Fruit fly (Drosophila melanogaster) whole organism, embryonic: ENCODE measurements around the gene CG17562.

Experiments
- BEAF-32 ChIP-seq: fragments of 200-800 bp; sonication (Bioruptor generic); optimal IDR thresholded peaks from 3 replicates; lab custom pipeline; 2017; ENCODE audit warnings: missing biosample characterization, missing genetic modification characterization, mild to moderate bottlenecking, moderate library complexity, missing genetic modification reagents
- CG11560 ChIP-seq: fragments of 200-800 bp; sonication (Bioruptor generic); IDR thresholded peaks from 3 replicates; pipeline ENCODE4 v1.3.6; 2022; ENCODE audit warnings: missing biosample characterization, missing genetic modification characterization
- CG12155 ChIP-seq: fragments of 200-800 bp; sonication (Bioruptor generic); optimal IDR thresholded peaks from 3 replicates; lab custom pipeline; 2016; ENCODE audit warnings: missing biosample characterization, missing genetic modification characterization
- CG13775 ChIP-seq: fragments of 200-800 bp; sonication (Bioruptor generic); optimal IDR thresholded peaks from 3 replicates; lab custom pipeline; 2017; ENCODE audit warnings: missing biosample characterization, mild to moderate bottlenecking, missing genetic modification characterization
- CG16813 ChIP-seq: fragments of 200-800 bp; sonication (Bioruptor generic); IDR thresholded peaks from 3 replicates; pipeline ENCODE4 v1.3.6; 2022; ENCODE audit warnings: missing biosample characterization, missing genetic modification characterization; ENCODE audit not compliant: partially characterized antibody
- CG17612 ChIP-seq: fragments of 200-800 bp; sonication (Bioruptor generic); IDR thresholded peaks from 2 replicates; pipeline ENCODE4 v1.3.6; 2022; ENCODE audit warnings: missing biosample characterization, missing genetic modification characterization
- CG2199 ChIP-seq: fragments of 200-800 bp; sonication (Bioruptor generic); IDR thresholded peaks from 3 replicates; pipeline ENCODE4 v1.3.6; 2022; ENCODE audit warnings: missing biosample characterization, missing genetic modification characterization
- CG32767 ChIP-seq: fragments of 200-800 bp; sonication (Bioruptor generic); IDR thresholded peaks from 2 replicates; pipeline ENCODE4 v1.3.6; 2022; ENCODE audit warnings: missing biosample characterization, missing genetic modification characterization
- CG33213 ChIP-seq: fragments of 200-800 bp; sonication (Bioruptor generic); optimal IDR thresholded peaks from 3 replicates; lab custom pipeline; 2016; ENCODE audit warnings: missing biosample characterization, missing genetic modification characterization
- CG34422 ChIP-seq: fragments of 200-800 bp; sonication (Bioruptor generic); IDR thresholded peaks from 3 replicates; pipeline ENCODE4 v1.3.6; 2022; ENCODE audit warnings: missing biosample characterization, missing genetic modification characterization
- CG5245 ChIP-seq: fragments of 200-800 bp; sonication (Bioruptor generic); optimal IDR thresholded peaks from 3 replicates; lab custom pipeline; 2016; ENCODE audit warnings: missing biosample characterization, missing genetic modification characterization
- CG6813 ChIP-seq: fragments of 200-800 bp; sonication (Bioruptor generic); optimal IDR thresholded peaks from 2 replicates; lab custom pipeline; 2017; ENCODE audit warnings: missing biosample characterization, missing genetic modification characterization, mild to moderate bottlenecking, moderate library complexity, missing genetic modification reagents
- CG8290 ChIP-seq, 3 experiments: fragments of 200-800 bp; sonication (Bioruptor generic); optimal IDR thresholded peaks; 2 replicates each; lab custom pipeline; 2016 to 2019; ENCODE audit warnings: missing biosample characterization in 3 of 3, missing genetic modification characterization in 3 of 3, mild to moderate bottlenecking in 2 of 3, moderate library complexity in 1 of 3
- CG8359 ChIP-seq: fragments of 200-800 bp; sonication (Bioruptor generic); optimal IDR thresholded peaks from 2 replicates; lab custom pipeline; 2017; ENCODE audit warnings: missing biosample characterization, mild to moderate bottlenecking, missing genetic modification characterization, borderline replicate concordance
- CG9215 ChIP-seq: fragments of 200-800 bp; sonication (Bioruptor generic); IDR thresholded peaks from 2 replicates; pipeline ENCODE4 v1.3.6; 2022; ENCODE audit warnings: missing biosample characterization, missing genetic modification characterization
- Chrac-16 ChIP-seq: fragments of 200-800 bp; sonication (Bioruptor generic); optimal IDR thresholded peaks from 3 replicates; lab custom pipeline; 2016; ENCODE audit warnings: missing biosample characterization, missing genetic modification characterization
- Ets97D ChIP-seq: fragments of 200-800 bp; sonication (Bioruptor generic); optimal IDR thresholded peaks from 3 replicates; lab custom pipeline; 2016; ENCODE audit warnings: missing biosample characterization, missing genetic modification characterization
- GATAe ChIP-seq: fragments of 200-800 bp; sonication (Bioruptor generic); conservative IDR thresholded peaks from 2 replicates; pipeline ENCODE4 v1.3.6; 2022; ENCODE audit warnings: missing biosample characterization, missing genetic modification characterization
- HmgD ChIP-seq: fragments of 200-800 bp; sonication (Bioruptor generic); optimal IDR thresholded peaks from 3 replicates; lab custom pipeline; 2016; ENCODE audit warnings: missing biosample characterization, missing genetic modification characterization
- Hr39 ChIP-seq: fragments of >200 bp; optimal IDR thresholded peaks from 2 replicates; lab custom pipeline; 2017
- Lim3 ChIP-seq: fragments of 200-800 bp; sonication (Bioruptor generic); IDR thresholded peaks from 2 replicates; pipeline ENCODE4 v1.3.6; 2022; ENCODE audit warnings: missing biosample characterization, missing genetic modification characterization
- MBD-R2 ChIP-seq: fragments of 200-800 bp; sonication (Bioruptor generic); IDR thresholded peaks from 2 replicates; pipeline ENCODE4 v1.3.6; 2022; ENCODE audit warnings: missing biosample characterization, missing genetic modification characterization
- Med ChIP-seq: fragments of 200-800 bp; sonication (Bioruptor generic); peaks from one replicate; lab custom pipeline; 2016; ENCODE audit warnings: missing biosample characterization, missing genetic modification characterization, mild to moderate bottlenecking, inconsistent platforms, moderate library complexity
- Myb ChIP-seq: fragments of 200-800 bp; sonication (Bioruptor generic); optimal IDR thresholded peaks from 2 replicates; lab custom pipeline; 2016; ENCODE audit warnings: missing biosample characterization, missing genetic modification characterization
- NFAT ChIP-seq: fragments of 200-800 bp; sonication (Bioruptor generic); IDR thresholded peaks from 2 replicates; pipeline ENCODE4 v1.3.6; 2022; ENCODE audit warnings: missing biosample characterization, missing genetic modification characterization
- Oaz ChIP-seq: fragments of 200-800 bp; sonication (Bioruptor generic); IDR thresholded peaks from 2 replicates; pipeline ENCODE4 v1.3.6; 2022; ENCODE audit warnings: missing biosample characterization, missing genetic modification characterization
- Scr ChIP-seq: fragments of 200-800 bp; sonication (Bioruptor generic); IDR thresholded peaks from 2 replicates; pipeline ENCODE4 v1.3.6; 2022; ENCODE audit warnings: missing biosample characterization, missing genetic modification characterization; ENCODE audit not compliant: partially characterized antibody
- Sry-δ ChIP-seq: fragments of 200-800 bp; sonication (Bioruptor generic); optimal IDR thresholded peaks from 2 replicates; lab custom pipeline; 2016; ENCODE audit warnings: missing biosample characterization, missing genetic modification characterization
- Taf1 ChIP-seq: fragments of 200-800 bp; sonication (Bioruptor generic); IDR thresholded peaks from 2 replicates; pipeline ENCODE4 v1.3.6; 2022; ENCODE audit warnings: missing biosample characterization, missing genetic modification characterization
- Tbp ChIP-seq: fragments of >200 bp; optimal IDR thresholded peaks from 2 replicates; lab custom pipeline; 2018; ENCODE audit warnings: missing biosample characterization, missing genetic modification characterization
- Vsx1 ChIP-seq: fragments of 200-800 bp; sonication (Bioruptor generic); optimal IDR thresholded peaks from 2 replicates; lab custom pipeline; 2017; ENCODE audit warnings: missing biosample characterization, mild to moderate bottlenecking, missing genetic modification characterization, missing genetic modification reagents
- YL-1 ChIP-seq: fragments of 200-800 bp; sonication (Bioruptor generic); optimal IDR thresholded peaks from 3 replicates; lab custom pipeline; 2017; ENCODE audit warnings: missing biosample characterization, mild to moderate bottlenecking, missing genetic modification characterization
- aop ChIP-seq: fragments of 200-800 bp; sonication (Bioruptor generic); IDR thresholded peaks from 2 replicates; pipeline ENCODE4 v1.3.6; 2022; ENCODE audit warnings: missing biosample characterization, missing genetic modification characterization
- bbx ChIP-seq: fragments of 200-800 bp; sonication (Bioruptor generic); IDR thresholded peaks from 2 replicates; pipeline ENCODE4 v1.3.6; 2022; ENCODE audit warnings: missing biosample characterization, missing genetic modification characterization; ENCODE audit not compliant: partially characterized antibody
- bigmax ChIP-seq: fragments of 200-800 bp; sonication (Bioruptor generic); optimal IDR thresholded peaks from 2 replicates; lab custom pipeline; 2018; ENCODE audit warnings: missing biosample characterization, mild to moderate bottlenecking, missing genetic modification characterization
- cato ChIP-seq: fragments of 200-800 bp; sonication (Bioruptor generic); optimal IDR thresholded peaks from 2 replicates; lab custom pipeline; 2016; ENCODE audit warnings: missing biosample characterization, missing genetic modification characterization, borderline replicate concordance
- caup ChIP-seq: fragments of 200-800 bp; sonication (Bioruptor generic); optimal IDR thresholded peaks from 3 replicates; lab custom pipeline; 2017; ENCODE audit warnings: missing biosample characterization, mild to moderate bottlenecking, missing genetic modification characterization, moderate library complexity; ENCODE audit not compliant: severe bottlenecking
- dan ChIP-seq: fragments of 200-800 bp; sonication (Bioruptor generic); IDR thresholded peaks from 2 replicates; pipeline ENCODE4 v1.3.6; 2022; ENCODE audit warnings: missing biosample characterization, missing genetic modification characterization
- dm ChIP-seq: fragments of 200-800 bp; sonication (Bioruptor generic); optimal IDR thresholded peaks from 3 replicates; lab custom pipeline; 2016; ENCODE audit warnings: missing biosample characterization, missing genetic modification characterization
- fd64A ChIP-seq: fragments of 200-800 bp; sonication (Bioruptor generic); optimal IDR thresholded peaks from 3 replicates; lab custom pipeline; 2018; ENCODE audit warnings: missing biosample characterization, mild to moderate bottlenecking, missing genetic modification characterization
- gsb ChIP-seq: fragments of 200-800 bp; sonication (Bioruptor generic); IDR thresholded peaks from 2 replicates; pipeline ENCODE4 v1.3.6; 2022; ENCODE audit warnings: missing biosample characterization, missing genetic modification characterization
- hbn ChIP-seq: fragments of 200-800 bp; sonication (Bioruptor generic); IDR thresholded peaks from 2 replicates; pipeline ENCODE4 v1.3.6; 2022; ENCODE audit warnings: missing biosample characterization, missing genetic modification characterization; ENCODE audit not compliant: partially characterized antibody
- her ChIP-seq: fragments of 200-800 bp; sonication (Bioruptor generic); optimal IDR thresholded peaks from 2 replicates; lab custom pipeline; 2016; ENCODE audit warnings: missing biosample characterization, missing genetic modification characterization
- inv ChIP-seq: fragments of 200-800 bp; sonication (Bioruptor generic); IDR thresholded peaks from 2 replicates; pipeline ENCODE4 v1.3.6; 2022; ENCODE audit warnings: missing biosample characterization, missing genetic modification characterization; ENCODE audit not compliant: partially characterized antibody
- nom ChIP-seq: fragments of 200-800 bp; sonication (Bioruptor generic); optimal IDR thresholded peaks from 2 replicates; lab custom pipeline; 2017; ENCODE audit warnings: missing biosample characterization, missing genetic modification characterization, mild to moderate bottlenecking, moderate library complexity, missing genetic modification reagents
- odd ChIP-seq: fragments of 200-800 bp; sonication (Bioruptor generic); optimal IDR thresholded peaks from 2 replicates; lab custom pipeline; 2017; ENCODE audit warnings: missing biosample characterization, mild to moderate bottlenecking, missing genetic modification characterization
- sd ChIP-seq: fragments of 200-800 bp; sonication (Bioruptor generic); optimal IDR thresholded peaks from 3 replicates; lab custom pipeline; 2018; ENCODE audit warnings: missing biosample characterization, mild to moderate bottlenecking, missing genetic modification characterization, moderate library complexity
- sug ChIP-seq: fragments of 200-800 bp; optimal IDR thresholded peaks from 2 replicates; lab custom pipeline; 2019; ENCODE audit warnings: missing biosample characterization, mild to moderate bottlenecking, missing genetic modification characterization, moderate library complexity
- tap ChIP-seq: fragments of 200-800 bp; optimal IDR thresholded peaks from 3 replicates; lab custom pipeline; 2019; ENCODE audit warnings: missing biosample characterization, mild to moderate bottlenecking, missing genetic modification characterization, moderate library complexity
- yki ChIP-seq: fragments of >200 bp; optimal IDR thresholded peaks from 3 replicates; lab custom pipeline; 2018
- zen ChIP-seq: fragments of 200-800 bp; sonication (Bioruptor generic); optimal IDR thresholded peaks from 3 replicates; lab custom pipeline; 2018; ENCODE audit warnings: missing biosample characterization, mild to moderate bottlenecking, missing genetic modification characterization, moderate library complexity
- zen2 ChIP-seq: fragments of 200-800 bp; sonication (Bioruptor generic); IDR thresholded peaks from 3 replicates; pipeline ENCODE4 v1.3.6; 2022; ENCODE audit warnings: missing biosample characterization, missing genetic modification characterization; ENCODE audit not compliant: partially characterized antibody

Gene CG17562

DNA sequence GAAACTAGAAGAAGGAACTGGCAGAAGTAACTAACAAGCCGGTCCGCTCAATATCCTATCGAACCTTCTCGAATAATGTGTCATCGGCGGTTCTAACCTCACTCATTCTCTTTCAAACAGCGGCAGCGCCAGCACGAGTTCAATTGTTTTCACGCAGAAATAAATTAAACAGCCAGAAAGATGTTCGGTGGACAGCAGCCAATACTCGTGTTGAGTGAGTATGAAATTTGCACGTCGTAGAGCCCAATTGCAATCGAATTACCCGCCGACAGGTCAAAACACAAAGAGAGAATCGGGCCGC is 32.6 kb downstream of the CG17562 start (continued):
- TF ChIP-seq bbx (GFP tag; lab: Robert Waterston, UW) (peak; percentile 2; the same call in 1 of the 2 replicates), Ets97D (GFP tag; lab: Kevin White, UChicago) (no peak), nom (GFP tag; lab: Kevin White, UChicago) (peak; percentile 50), YL-1 (GFP tag; lab: Kevin White, UChicago) (peak; percentile 87), CG8359 (GFP tag; lab: Kevin White, UChicago) (no peak), Tbp (no peak), CG11560 (tag; lab: Robert Waterston, UW) (no peak), CG13775 (no peak), bigmax (peak; percentile 99), sd (tag; lab: Kevin White, UChicago) (no peak), CG8290 (GFP tag; optimal IDR thresholded peaks at IDR 0.05; lab: Kevin White, UChicago) (no peak), CG8290 (tag; optimal IDR thresholded peaks at IDR 0.05; lab: Kevin White, UChicago) (no peak), Hr39 (lab: Kevin White, UChicago) (no peak), yki (no peak), zen2 (GFP tag; lab: Robert Waterston, UW) (no peak; the same call in 2 of the 3 replicates), MBD-R2 (GFP tag; lab: Robert Waterston, UW) (no peak), her (GFP tag; lab: Kevin White, UChicago) (no peak), Taf1 (no peak), Myb (GFP tag; lab: Kevin White, UChicago) (no peak), GATAe (GFP tag; lab: Robert Waterston, UW) (no peak), BEAF-32 (peak; percentile 51), Sry-δ (GFP tag; lab: Kevin White, UChicago) (peak; percentile 36), gsb (GFP tag; lab: Robert Waterston, UW) (no peak), CG33213 (no peak), Vsx1 (GFP tag; lab: Kevin White, UChicago) (no peak), CG9215 (GFP tag; lab: Robert Waterston, UW) (no peak), NFAT (no peak), CG12155 (no peak), odd (GFP tag; lab: Kevin White, UChicago) (no peak), sug (tag; lab: Kevin White, UChicago) (no peak), zen (no peak), CG16813 (0 out of 3 replicates have a peak, but pooled peaks have one; percentile 45), aop (no peak), CG34422 (GFP tag; lab: Robert Waterston, UW) (peak; percentile 61; the same call in 1 of the 3 replicates), HmgD (no peak), caup (GFP tag; lab: Kevin White, UChicago) (no peak), CG5245 (no peak), Oaz (GFP tag; lab: Robert Waterston, UW) (no peak), fd64A (no peak), Med (GFP tag; lab: Kevin White, UChicago) (peak; percentile 43), inv (GFP tag; lab: Robert Waterston, UW) (no peak), dm (GFP tag; lab: Kevin White, UChicago) (peak; percentile 90), Chrac-16 (no peak), Scr (GFP tag; lab: Robert Waterston, UW) (peak; percentile 50; the same call in 1 of the 2 replicates), tap (no peak), hbn (GFP tag; lab: Robert Waterston, UW) (peak; percentile 43; the same call in 1 of the 2 replicates), CG32767 (GFP tag; lab: Robert Waterston, UW) (no peak), Lim3 (GFP tag; lab: Robert Waterston, UW) (no peak), CG2199 (GFP tag; lab: Robert Waterston, UW) (no peak), dan (GFP tag; lab: Robert Waterston, UW) (no peak), CG6813 (GFP tag; lab: Kevin White, UChicago) (no peak), cato (GFP tag; lab: Kevin White, UChicago) (no peak), CG17612 (GFP tag; lab: Robert Waterston, UW) (no peak)
